Worm (Caenorhabditis elegans): ENCODE data around the gene dlat-1.

The dlat-1 gene

DNA sequence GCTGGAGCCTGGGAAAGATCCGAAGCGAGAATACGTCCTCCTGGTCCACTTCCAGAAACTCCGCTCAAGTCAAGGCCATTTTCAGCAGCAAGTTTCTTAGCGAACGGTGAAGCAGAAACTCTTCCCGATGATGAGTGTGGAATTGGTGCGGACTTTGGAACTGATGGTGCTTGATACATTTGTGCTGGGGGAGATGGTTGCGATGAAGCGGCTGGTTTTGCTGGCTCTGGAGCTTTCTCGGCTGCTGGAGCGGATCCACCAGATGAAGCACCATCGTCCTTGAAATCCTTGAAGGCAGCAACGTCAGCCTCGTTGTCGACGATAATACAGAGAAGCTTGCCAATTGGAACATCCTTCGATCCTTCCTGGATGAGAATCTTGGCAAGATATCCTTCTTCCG, 637 bp downstream of the dlat-1 start:
- TF ChIP-seq peb-1 (tag; optimal IDR thresholded peaks at IDR 0.05) (no peak), dmd-4 (tag; optimal IDR thresholded peaks at IDR 0.05) (no peak), lin-11 (tag; optimal IDR thresholded peaks at IDR 0.05) (no peak), zag-1 (tag; optimal IDR thresholded peaks at IDR 0.05) (no peak), lin-39 (tag; optimal IDR thresholded peaks at IDR 0.05) (no peak), ceh-16 (tag; optimal IDR thresholded peaks at IDR 0.05) (no peak), nhr-129 (tag; optimal IDR thresholded peaks at IDR 0.05) (no peak), F13H6.1 (tag; optimal IDR thresholded peaks at IDR 0.05) (no peak), elt-3 (tag; optimal IDR thresholded peaks at IDR 0.05) (no peak), mbf-1 (tag; optimal IDR thresholded peaks at IDR 0.05) (no peak)

- TF ChIP-seq gmeb-1 (tag; optimal IDR thresholded peaks at IDR 0.05) (no peak), nhr-11 (tag; optimal IDR thresholded peaks at IDR 0.05) (no peak), sem-4 (tag; optimal IDR thresholded peaks at IDR 0.05) (no peak), nhr-6 (tag; optimal IDR thresholded peaks at IDR 0.05) (no peak), nhr-21 (tag; optimal IDR thresholded peaks at IDR 0.05) (no peak), lin-11 (tag; optimal IDR thresholded peaks at IDR 0.05) (no peak), aly-2 (tag; optimal IDR thresholded peaks at IDR 0.05) (no peak), mbf-1 (tag; optimal IDR thresholded peaks at IDR 0.05) (no peak), snpc-4 (tag; optimal IDR thresholded peaks at IDR 0.05) (no peak)
These were observed 6.2 kb downstream of the dlat-1 start, which contains the start of gene F23B12.4 for ce11 chrV:14440841-14441240. Gene F23B12.4, plus strand, starts transcription at chrV:14441141.

DNA sequence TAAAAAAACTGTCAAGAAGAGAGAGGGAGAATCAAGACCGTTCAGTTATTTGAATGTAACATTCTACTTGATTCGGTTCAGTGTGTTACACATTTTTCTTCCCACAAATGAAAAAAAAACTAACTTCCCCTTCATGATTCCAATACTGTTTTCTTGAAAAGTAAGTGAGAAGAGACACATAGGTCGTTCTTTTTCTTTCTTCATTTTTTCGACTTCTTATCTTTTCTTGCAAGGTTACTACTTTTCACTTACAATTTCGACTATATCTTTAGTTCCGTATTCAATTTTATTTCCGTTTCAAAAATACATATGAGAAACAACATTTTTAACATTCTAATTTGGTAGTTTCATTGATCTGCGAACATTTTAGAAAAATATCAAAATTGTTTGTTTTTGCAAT, 7.9 kb downstream of the dlat-1 start:
- no peak for TF ChIP-seq Y55F3AM.14 (GFP tag; optimal IDR thresholded peaks at IDR 0.05)
- TF ChIP-seq nhr-11 (tag; optimal IDR thresholded peaks at IDR 0.05): no peak
- TF ChIP-seq ceh-16 (tag; optimal IDR thresholded peaks at IDR 0.05): no peak
- no peak for TF ChIP-seq alr-1 (tag; optimal IDR thresholded peaks at IDR 0.05)
- no peak for TF ChIP-seq mab-5 (tag; optimal IDR thresholded peaks at IDR 0.05)
- no peak for TF ChIP-seq nhr-21 (tag; optimal IDR thresholded peaks at IDR 0.05)
- TF ChIP-seq lsy-2 (tag; optimal IDR thresholded peaks at IDR 0.05): no peak
- TF ChIP-seq ama-1 (optimal IDR thresholded peaks at IDR 0.05): no peak

DNA sequence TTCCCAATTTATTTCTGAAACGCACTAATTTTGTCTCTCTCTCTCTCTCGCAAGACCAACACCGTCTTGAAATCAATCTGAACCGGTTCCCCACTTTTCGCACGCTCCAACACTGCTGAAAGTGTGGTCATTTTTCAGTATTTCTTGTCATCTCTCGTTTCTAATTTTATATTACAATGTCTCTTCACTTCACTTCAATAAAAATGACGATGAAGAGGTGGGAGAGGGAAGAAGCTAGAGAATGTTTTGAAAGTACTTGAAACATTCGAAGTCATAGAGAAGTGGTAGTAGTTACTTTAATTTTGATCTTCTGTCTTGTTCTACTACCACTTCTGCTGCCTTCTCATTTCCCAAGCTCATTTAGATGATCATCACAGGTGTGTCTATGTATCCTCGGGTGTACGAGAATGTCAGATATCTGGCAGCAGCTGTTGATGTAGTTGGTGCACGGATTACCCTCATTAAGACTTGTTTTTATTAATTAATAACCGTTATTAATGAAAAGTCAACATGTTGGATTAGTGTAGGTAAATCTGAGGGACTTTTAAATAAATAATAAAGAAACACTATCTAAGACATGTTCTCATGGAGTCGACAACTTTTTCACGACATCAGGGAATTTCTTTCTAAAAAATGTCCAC, 8.9 kb downstream of the dlat-1 start:
- TF ChIP-seq mdl-1 (tag; optimal IDR thresholded peaks at IDR 0.05) (no peak), nhr-237 (tag; optimal IDR thresholded peaks at IDR 0.05) (no peak), nhr-23 (tag; optimal IDR thresholded peaks at IDR 0.05) (no peak), sem-4 (tag; optimal IDR thresholded peaks at IDR 0.05) (no peak), dmd-4 (tag; optimal IDR thresholded peaks at IDR 0.05) (no peak), ztf-1 (GFP tag; conservative IDR thresholded peaks at IDR 0.05) (no peak), mbf-1 (tag; optimal IDR thresholded peaks at IDR 0.05) (no peak), Y55F3AM.14 (GFP tag; optimal IDR thresholded peaks at IDR 0.05) (no peak), ceh-16 (tag; optimal IDR thresholded peaks at IDR 0.05) (no peak), sma-3 (GFP tag; optimal IDR thresholded peaks at IDR 0.05) (no peak), elt-3 (tag; optimal IDR thresholded peaks at IDR 0.05) (no peak), lin-39 (tag; optimal IDR thresholded peaks at IDR 0.05) (no peak), egl-27 (tag; optimal IDR thresholded peaks at IDR 0.05) (no peak), crh-2 (tag; optimal IDR thresholded peaks at IDR 0.05) (no peak), nhr-12 (tag; optimal IDR thresholded peaks at IDR 0.05) (no peak), nhr-6 (tag; optimal IDR thresholded peaks at IDR 0.05) (no peak), unc-55 (GFP tag; optimal IDR thresholded peaks at IDR 0.05) (no peak), lsy-2 (tag; optimal IDR thresholded peaks at IDR 0.05) (no peak), aly-2 (tag; optimal IDR thresholded peaks at IDR 0.05) (no peak)

- no peak for TF ChIP-seq snpc-4 (tag; optimal IDR thresholded peaks at IDR 0.05)
- TF ChIP-seq fos-1 (tag; optimal IDR thresholded peaks at IDR 0.05): no peak
- no peak for TF ChIP-seq mbf-1 (tag; optimal IDR thresholded peaks at IDR 0.05)
- TF ChIP-seq gmeb-1 (tag; optimal IDR thresholded peaks at IDR 0.05): no peak
- TF ChIP-seq ama-1 (optimal IDR thresholded peaks at IDR 0.05): no peak
- no peak for TF ChIP-seq ztf-11 (tag; optimal IDR thresholded peaks at IDR 0.05)
- no peak for TF ChIP-seq blmp-1 (tag; optimal IDR thresholded peaks at IDR 0.05; ENCODE audit: insufficient read depth)
- no peak for TF ChIP-seq ztf-4 (tag; optimal IDR thresholded peaks at IDR 0.05)
- TF ChIP-seq zag-1 (tag; optimal IDR thresholded peaks at IDR 0.05): no peak
- TF ChIP-seq crh-2 (tag; optimal IDR thresholded peaks at IDR 0.05): no peak
- TF ChIP-seq alr-1 (tag; optimal IDR thresholded peaks at IDR 0.05): no peak
- TF ChIP-seq unc-55 (GFP tag; optimal IDR thresholded peaks at IDR 0.05): no peak
- TF ChIP-seq ceh-16 (tag; optimal IDR thresholded peaks at IDR 0.05): no peak
- no peak for TF ChIP-seq nhr-129 (tag; optimal IDR thresholded peaks at IDR 0.05)
These were observed 9.7 kb downstream of the dlat-1 start for ce11 chrV:14437355-14437754.
